Worm (Caenorhabditis elegans) whole organism, L4/young adult: Measurements from ENCODE around the gene irg-7.

Experiments
- W03F9.2 ChIP-seq: fragments of 150-350 bp; optimal IDR thresholded peaks from 2 replicates; lab custom pipeline; 2014; ENCODE audit warnings: missing biosample characterization, missing genetic modification characterization
- dao-5 ChIP-seq: sonication (generic microtip); optimal IDR thresholded peaks from 2 replicates; lab custom pipeline; 2016; ENCODE audit warnings: missing genotype, missing genetic modification characterization, moderate library complexity, missing compliant biosample characterization
- him-1 ChIP-seq: sonication (generic microtip); optimal IDR thresholded peaks from 2 replicates; lab custom pipeline; 2016; ENCODE audit warnings: missing genotype, missing genetic modification reagents, missing genetic modification characterization, missing compliant biosample characterization

DNA sequence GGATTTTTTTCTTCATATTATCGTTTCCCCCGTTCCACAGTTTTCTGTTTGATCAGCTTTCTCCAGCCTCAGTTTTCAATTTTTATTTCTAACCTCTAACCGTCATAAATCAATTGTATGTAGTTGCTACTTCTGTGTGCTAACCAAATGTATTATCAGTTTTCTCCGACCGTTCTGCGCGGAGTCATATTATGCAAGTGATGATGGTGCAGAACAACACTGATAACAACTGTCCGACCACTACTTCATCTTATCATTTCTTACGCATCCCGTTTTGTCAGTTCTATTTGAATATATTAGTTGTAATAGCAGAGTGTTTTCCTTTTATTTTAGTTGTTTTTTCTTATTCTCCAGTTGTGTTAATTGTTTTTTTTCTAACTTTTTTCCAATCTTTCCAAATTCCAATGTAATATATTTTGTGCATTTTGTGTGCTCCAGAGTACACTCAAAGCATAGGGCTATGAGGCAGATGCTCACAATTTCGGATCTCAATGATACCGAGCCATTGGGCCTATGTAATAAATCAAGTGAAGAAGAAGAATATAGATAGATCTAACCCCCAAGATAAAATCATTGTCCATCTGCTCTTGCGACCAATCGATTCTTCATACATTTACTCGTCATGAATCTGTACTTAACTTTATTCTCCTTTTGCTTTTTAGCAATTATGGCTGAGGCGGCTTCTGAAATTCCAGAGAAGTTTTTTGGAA is 13.5 kb upstream of the irg-7 start, which contains the start of gene lbp-3:
- TF ChIP-seq dao-5 (tag; lab: Kevin White, UChicago) (no peak), him-1 (tag; lab: Kevin White, UChicago) (no peak), W03F9.2 (tag; lab: Kevin White, UChicago) (no peak)
